Worm (Caenorhabditis elegans) whole organism, L4/young adult: ENCODE measurements around the gene T22D1.3.

Experiments
- W03F9.2 ChIP-seq: fragments of 150-350 bp; optimal IDR thresholded peaks from 2 replicates; lab custom pipeline; 2014; ENCODE audit warnings: missing biosample characterization, missing genetic modification characterization
- dao-5 ChIP-seq: sonication (generic microtip); optimal IDR thresholded peaks from 2 replicates; lab custom pipeline; 2016; ENCODE audit warnings: missing genotype, missing genetic modification characterization, moderate library complexity, missing compliant biosample characterization

- TF ChIP-seq W03F9.2 (tag; lab: Kevin White, UChicago) (no peak), dao-5 (tag; lab: Kevin White, UChicago) (no peak)
Observed at ce11 chrIV:6879666-6880210, 33.6 kb upstream of the T22D1.3 start.
